Fruit fly (Drosophila melanogaster) whole organism, embryonic: ENCODE measurements around the gene Ids.

Source experiments
- Aef1 ChIP-seq: fragments of 200-800 bp; sonication (Bioruptor generic); IDR thresholded peaks from 3 replicates; pipeline ENCODE4 v1.3.6; 2022; ENCODE audit warnings: missing biosample characterization, missing genetic modification characterization
- Atf6 ChIP-seq: fragments of 200-800 bp; sonication (Bioruptor generic); IDR thresholded peaks from 2 replicates; pipeline ENCODE4 v1.3.6; 2022; ENCODE audit warnings: missing biosample characterization, missing genetic modification characterization
- Bgb ChIP-seq: fragments of 200-800 bp; sonication (Bioruptor generic); IDR thresholded peaks from 2 replicates; pipeline ENCODE4 v1.3.6; 2022; ENCODE audit warnings: missing biosample characterization, missing genetic modification characterization; ENCODE audit not compliant: partially characterized antibody
- Blimp-1 ChIP-seq: fragments of 200-800 bp; sonication (Bioruptor generic); optimal IDR thresholded peaks from 3 replicates; lab custom pipeline; 2018; ENCODE audit warnings: missing biosample characterization, missing genetic modification characterization, mild to moderate bottlenecking, moderate library complexity, missing genetic modification reagents
- CG10321 ChIP-seq: fragments of 200-800 bp; sonication (Bioruptor generic); IDR thresholded peaks from 2 replicates; pipeline ENCODE4 v1.3.6; 2022; ENCODE audit warnings: missing biosample characterization, missing genetic modification characterization
- CG10431 ChIP-seq: fragments of 200-800 bp; sonication (Bioruptor generic); optimal IDR thresholded peaks from 3 replicates; lab custom pipeline; 2018; ENCODE audit warnings: missing biosample characterization, mild to moderate bottlenecking, missing genetic modification characterization
- CG11093 ChIP-seq: fragments of 200-800 bp; sonication (Bioruptor generic); IDR thresholded peaks from 3 replicates; pipeline ENCODE4 v1.3.6; 2022; ENCODE audit warnings: missing biosample characterization, missing genetic modification characterization
- CG11504 ChIP-seq: fragments of 200-800 bp; sonication (Bioruptor generic); optimal IDR thresholded peaks from 3 replicates; lab custom pipeline; 2019; ENCODE audit warnings: missing biosample characterization, mild to moderate bottlenecking, missing genetic modification characterization, moderate library complexity
- CG2199 ChIP-seq: fragments of 200-800 bp; sonication (Bioruptor generic); IDR thresholded peaks from 3 replicates; pipeline ENCODE4 v1.3.6; 2022; ENCODE audit warnings: missing biosample characterization, missing genetic modification characterization
- CG2712 ChIP-seq: fragments of 200-800 bp; optimal IDR thresholded peaks from 3 replicates; lab custom pipeline; 2019; ENCODE audit warnings: missing biosample characterization, mild to moderate bottlenecking, missing genetic modification characterization, moderate library complexity
- CG30020 ChIP-seq: fragments of 200-800 bp; optimal IDR thresholded peaks from 2 replicates; lab custom pipeline; 2019; ENCODE audit warnings: missing biosample characterization, mild to moderate bottlenecking, missing genetic modification characterization, moderate library complexity
- CG3163 ChIP-seq: fragments of 200-800 bp; sonication (Bioruptor generic); optimal IDR thresholded peaks from 3 replicates; lab custom pipeline; 2016; ENCODE audit warnings: missing biosample characterization, missing genetic modification characterization
- CG32767 ChIP-seq: fragments of 200-800 bp; sonication (Bioruptor generic); IDR thresholded peaks from 2 replicates; pipeline ENCODE4 v1.3.6; 2022; ENCODE audit warnings: missing biosample characterization, missing genetic modification characterization
- CG8089 ChIP-seq: fragments of 200-800 bp; sonication (Bioruptor generic); optimal IDR thresholded peaks from 3 replicates; lab custom pipeline; 2016; ENCODE audit warnings: missing biosample characterization, missing genetic modification characterization
- CG8765 ChIP-seq: fragments of 200-800 bp; sonication (Bioruptor generic); IDR thresholded peaks from 2 replicates; pipeline ENCODE4 v1.3.6; 2022; ENCODE audit warnings: missing biosample characterization, missing genetic modification characterization
- CG8924 ChIP-seq: fragments of 200-800 bp; optimal IDR thresholded peaks from 3 replicates; lab custom pipeline; 2019; ENCODE audit warnings: missing biosample characterization, mild to moderate bottlenecking, missing genetic modification characterization, moderate library complexity
- CG9437 ChIP-seq: fragments of 200-800 bp; sonication (Bioruptor generic); optimal IDR thresholded peaks from 2 replicates; lab custom pipeline; 2018; ENCODE audit warnings: missing biosample characterization, mild to moderate bottlenecking, missing genetic modification characterization
- CHES-1-like ChIP-seq: fragments of 200-800 bp; sonication (Bioruptor generic); optimal IDR thresholded peaks from 2 replicates; lab custom pipeline; 2016; ENCODE audit warnings: missing biosample characterization, missing genetic modification characterization
- Dll ChIP-seq: fragments of 200-800 bp; sonication (Bioruptor generic); IDR thresholded peaks from 4 replicates; pipeline ENCODE4 v1.3.6; 2022; ENCODE audit warnings: missing biosample characterization, missing genetic modification characterization; ENCODE audit not compliant: partially characterized antibody
- Drgx ChIP-seq: fragments of 200-800 bp; sonication (Bioruptor generic); IDR thresholded peaks from 2 replicates; pipeline ENCODE4 v1.3.6; 2022; ENCODE audit warnings: missing biosample characterization, missing genetic modification characterization
- ERR ChIP-seq: fragments of 200-800 bp; sonication (Bioruptor generic); optimal IDR thresholded peaks from 2 replicates; lab custom pipeline; 2016; ENCODE audit warnings: missing biosample characterization, missing genetic modification characterization
- Lhr ChIP-seq: fragments of 200-800 bp; sonication (Bioruptor generic); optimal IDR thresholded peaks from 3 replicates; lab custom pipeline; 2017; ENCODE audit warnings: mild to moderate bottlenecking, missing biosample characterization, missing genetic modification reagents, missing genetic modification characterization
- Myb ChIP-seq: fragments of 200-800 bp; sonication (Bioruptor generic); optimal IDR thresholded peaks from 2 replicates; lab custom pipeline; 2016; ENCODE audit warnings: missing biosample characterization, missing genetic modification characterization
- Sry-δ ChIP-seq: fragments of 200-800 bp; sonication (Bioruptor generic); optimal IDR thresholded peaks from 2 replicates; lab custom pipeline; 2016; ENCODE audit warnings: missing biosample characterization, missing genetic modification characterization
- ash1 ChIP-seq: fragments of 200-800 bp; sonication (Bioruptor generic); optimal IDR thresholded peaks from 2 replicates; lab custom pipeline; 2018; ENCODE audit warnings: missing biosample characterization, mild to moderate bottlenecking, missing genetic modification characterization
- br ChIP-seq: fragments of >200 bp; optimal IDR thresholded peaks from 2 replicates; lab custom pipeline; 2017
- cato ChIP-seq: fragments of 200-800 bp; sonication (Bioruptor generic); optimal IDR thresholded peaks from 2 replicates; lab custom pipeline; 2016; ENCODE audit warnings: missing biosample characterization, missing genetic modification characterization, borderline replicate concordance
- caup ChIP-seq: fragments of 200-800 bp; sonication (Bioruptor generic); optimal IDR thresholded peaks from 3 replicates; lab custom pipeline; 2017; ENCODE audit warnings: missing biosample characterization, mild to moderate bottlenecking, missing genetic modification characterization, moderate library complexity; ENCODE audit not compliant: severe bottlenecking
- chinmo ChIP-seq: fragments of 200-800 bp; sonication (Bioruptor generic); IDR thresholded peaks from 4 replicates; pipeline ENCODE4 v1.3.6; 2022; ENCODE audit warnings: missing biosample characterization, missing genetic modification characterization; ENCODE audit not compliant: partially characterized antibody
- chm ChIP-seq: fragments of 200-800 bp; sonication (Bioruptor generic); IDR thresholded peaks from 2 replicates; pipeline ENCODE4 v1.3.6; 2022; ENCODE audit warnings: missing biosample characterization, missing genetic modification characterization
- crc ChIP-seq: fragments of 200-800 bp; sonication (Bioruptor generic); optimal IDR thresholded peaks from 2 replicates; lab custom pipeline; 2016; ENCODE audit warnings: missing biosample characterization, missing genetic modification characterization
- croc ChIP-seq: fragments of 200-800 bp; sonication (Bioruptor generic); conservative IDR thresholded peaks from 3 replicates; pipeline ENCODE4 v1.3.6; 2022; ENCODE audit warnings: missing biosample characterization, missing genetic modification characterization
- crol ChIP-seq: fragments of 200-800 bp; sonication (Bioruptor generic); IDR thresholded peaks from 2 replicates; pipeline ENCODE4 v1.3.6; 2022; ENCODE audit warnings: missing biosample characterization, missing genetic modification characterization
- dmrt99B ChIP-seq: fragments of 200-800 bp; sonication (Bioruptor generic); optimal IDR thresholded peaks from 2 replicates; lab custom pipeline; 2018; ENCODE audit warnings: missing biosample characterization, mild to moderate bottlenecking, missing genetic modification characterization, moderate library complexity
- esg ChIP-seq: fragments of 200-800 bp; sonication (Bioruptor generic); conservative IDR thresholded peaks from 2 replicates; pipeline ENCODE4 v1.3.6; 2022; ENCODE audit warnings: missing biosample characterization, missing genetic modification characterization
- gem ChIP-seq: fragments of 200-800 bp; sonication (Bioruptor generic); optimal IDR thresholded peaks from 2 replicates; lab custom pipeline; 2019; ENCODE audit warnings: missing biosample characterization, mild to moderate bottlenecking, missing genetic modification characterization, moderate library complexity
- h ChIP-seq: fragments of >200 bp; optimal IDR thresholded peaks from 2 replicates; lab custom pipeline; 2017
- hb ChIP-seq: fragments of 200-800 bp; sonication (Bioruptor generic); IDR thresholded peaks from 3 replicates; pipeline ENCODE4 v1.3.6; 2022; ENCODE audit warnings: missing biosample characterization, missing genetic modification characterization; ENCODE audit not compliant: partially characterized antibody
- insv ChIP-seq, 2 experiments: fragments of 200-800 bp; sonication (Bioruptor generic); optimal IDR thresholded peaks; 3 replicates each; lab custom pipeline; 2016 to 2018; ENCODE audit warnings: missing biosample characterization in 2 of 2, missing genetic modification characterization in 2 of 2
- kay ChIP-seq: fragments of 200-800 bp; sonication (Bioruptor generic); optimal IDR thresholded peaks from 2 replicates; lab custom pipeline; 2016; ENCODE audit warnings: missing biosample characterization, missing genetic modification characterization
- mld ChIP-seq: fragments of 200-800 bp; sonication (Bioruptor generic); IDR thresholded peaks from 3 replicates; pipeline ENCODE4 v1.3.6; 2022; ENCODE audit warnings: missing biosample characterization, missing genetic modification characterization; ENCODE audit not compliant: partially characterized antibody
- nerfin-1 ChIP-seq: fragments of 200-800 bp; sonication (Bioruptor generic); optimal IDR thresholded peaks from 3 replicates; lab custom pipeline; 2019; ENCODE audit warnings: missing biosample characterization, mild to moderate bottlenecking, missing genetic modification characterization, moderate library complexity
- onecut ChIP-seq: fragments of 200-800 bp; sonication (Bioruptor generic); IDR thresholded peaks from 2 replicates; pipeline ENCODE4 v1.3.6; 2022; ENCODE audit warnings: missing biosample characterization, missing genetic modification characterization
- pan ChIP-seq, 4 experiments: fragments of >200 bp in 3 of 4; fragments of 200-800 bp in 1 of 4; sonication (Bioruptor generic) in 1 of 4; optimal IDR thresholded peaks in 3 of 4; IDR thresholded peaks in 1 of 4; 2 replicates each; pipeline versions ENCODE4 v1.3.6 to Lab custom; 2017 to 2022; ENCODE audit warnings: missing biosample characterization in 2 of 4, missing genetic modification characterization in 2 of 4, mixed read lengths in 1 of 4
- pb ChIP-seq: fragments of 200-800 bp; sonication (Bioruptor generic); optimal IDR thresholded peaks from 3 replicates; lab custom pipeline; 2016; ENCODE audit warnings: missing biosample characterization, missing genetic modification characterization
- pho ChIP-seq: fragments of 200-800 bp; sonication (Bioruptor generic); optimal IDR thresholded peaks from 2 replicates; lab custom pipeline; 2016; ENCODE audit warnings: missing biosample characterization, missing genetic modification characterization
- ro ChIP-seq: fragments of 200-800 bp; sonication (Bioruptor generic); IDR thresholded peaks from 2 replicates; pipeline ENCODE4 v1.3.6; 2022; ENCODE audit warnings: missing biosample characterization, missing genetic modification characterization
- schlank ChIP-seq: fragments of 200-800 bp; sonication (Bioruptor generic); optimal IDR thresholded peaks from 2 replicates; lab custom pipeline; 2018; ENCODE audit warnings: missing biosample characterization, mild to moderate bottlenecking, missing genetic modification characterization
- slbo ChIP-seq: fragments of 200-800 bp; sonication (Bioruptor generic); IDR thresholded peaks from 2 replicates; pipeline ENCODE4 v1.3.6; 2022; ENCODE audit warnings: missing biosample characterization, missing genetic modification characterization
- sna ChIP-seq: fragments of 200-800 bp; sonication (Bioruptor generic); IDR thresholded peaks from 2 replicates; pipeline ENCODE4 v1.3.6; 2022; ENCODE audit warnings: missing biosample characterization, missing genetic modification characterization; ENCODE audit not compliant: partially characterized antibody
- trem ChIP-seq: fragments of 200-800 bp; optimal IDR thresholded peaks from 3 replicates; lab custom pipeline; 2019; ENCODE audit warnings: missing biosample characterization, mild to moderate bottlenecking, missing genetic modification characterization, moderate library complexity

The Ids gene

DNA sequence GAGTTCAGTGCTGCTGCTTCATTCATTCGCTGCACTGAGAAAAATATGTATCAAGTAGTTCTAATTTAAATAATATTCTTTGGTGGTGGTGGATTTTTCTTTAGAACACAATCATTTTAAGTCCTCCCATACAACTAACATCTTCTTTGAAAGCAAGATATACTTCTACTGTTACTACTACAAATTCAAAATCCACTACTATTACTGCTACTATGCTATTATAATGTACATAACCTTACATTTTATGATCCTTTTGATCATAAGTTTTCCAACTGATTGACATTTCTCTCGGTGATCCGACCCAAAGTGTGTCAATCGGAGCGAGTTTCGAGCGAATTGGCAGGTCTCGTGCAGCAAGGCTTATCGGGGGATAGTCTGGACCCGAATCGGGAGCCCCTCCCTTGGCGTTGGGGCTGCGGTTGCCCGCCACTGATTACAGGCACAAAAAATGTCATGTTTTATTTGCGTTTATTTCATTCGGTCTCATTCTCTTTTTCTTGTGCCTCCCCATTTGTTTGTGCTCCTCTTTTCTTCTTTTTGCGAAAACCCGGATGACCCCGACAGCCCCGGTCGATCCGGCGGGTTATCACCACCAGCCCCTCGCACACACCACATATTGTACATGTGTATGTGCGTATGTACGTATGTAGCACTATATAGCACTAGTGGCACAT lies 21.3 kb downstream of the Ids start (continued):
- TF ChIP-seq gem (peak; percentile 36), CG30020 (no peak), pan (optimal IDR thresholded peaks at IDR 0.05; lab: Kevin White, UChicago) (no peak), pan (GFP tag; optimal IDR thresholded peaks at IDR 0.05 in 1 of 2, IDR thresholded peaks at IDR 0.05 in 1 of 2) (no peak), Myb (GFP tag; lab: Kevin White, UChicago) (no peak), Sry-δ (no peak), crc (GFP tag; lab: Kevin White, UChicago) (no peak), insv (GFP tag; optimal IDR thresholded peaks at IDR 0.05; lab: Kevin White, UChicago) (no peak), esg (GFP tag; lab: Robert Waterston, UW) (no peak), slbo (GFP tag; lab: Robert Waterston, UW) (no peak), CG10321 (GFP tag; lab: Robert Waterston, UW) (no peak), kay (GFP tag; lab: Kevin White, UChicago) (no peak), mld (GFP tag; lab: Robert Waterston, UW) (no peak), nerfin-1 (tag; lab: Kevin White, UChicago) (no peak), caup (GFP tag; lab: Kevin White, UChicago) (no peak), h (lab: Kevin White, UChicago) (no peak), croc (GFP tag; lab: Robert Waterston, UW) (no peak), sna (no peak), Dll (GFP tag; lab: Robert Waterston, UW) (no peak), Atf6 (GFP tag; lab: Robert Waterston, UW) (no peak), Aef1 (GFP tag; lab: Robert Waterston, UW) (no peak), trem (tag; lab: Kevin White, UChicago) (peak; percentile 68), CG11504 (tag; lab: Kevin White, UChicago) (peak; percentile 22), CG11093 (GFP tag; lab: Robert Waterston, UW) (no peak), CG32767 (GFP tag; lab: Robert Waterston, UW) (no peak), CHES-1-like (GFP tag; lab: Kevin White, UChicago) (no peak), chm (GFP tag; lab: Robert Waterston, UW) (no peak), chinmo (no peak), pb (GFP tag; lab: Kevin White, UChicago) (no peak), CG3163 (GFP tag; lab: Kevin White, UChicago) (no peak), onecut (GFP tag; lab: Robert Waterston, UW) (no peak), crol (GFP tag; lab: Robert Waterston, UW) (no peak), ash1 (no peak), CG10431 (GFP tag; lab: Kevin White, UChicago) (no peak), br (no peak), CG2712 (peak; percentile 46), schlank (no peak), ro (GFP tag; lab: Robert Waterston, UW) (no peak), CG9437 (no peak), Drgx (peak; percentile 62), CG8089 (GFP tag; lab: Kevin White, UChicago) (no peak), cato (GFP tag; lab: Kevin White, UChicago) (no peak), ERR (no peak), Lhr (GFP tag; lab: Kevin White, UChicago) (no peak), CG8765 (GFP tag; lab: Robert Waterston, UW) (no peak), Bgb (GFP tag; lab: Robert Waterston, UW) (no peak), CG8924 (no peak), Blimp-1 (GFP tag; lab: Kevin White, UChicago) (peak; percentile 30), pho (GFP tag; lab: Kevin White, UChicago) (no peak), hb (GFP tag; lab: Robert Waterston, UW) (no peak), CG2199 (GFP tag; lab: Robert Waterston, UW) (no peak), dmrt99B (tag; lab: Kevin White, UChicago) (no peak)
